Worm (Caenorhabditis elegans): Measurements from ENCODE around the gene fut-2.
"Not testable (repeated sequence)": the region's sequence is repeated elsewhere in the genome, so short reads cannot be mapped to it uniquely, and the experiment has no call there.

fut-2 gene

DNA sequence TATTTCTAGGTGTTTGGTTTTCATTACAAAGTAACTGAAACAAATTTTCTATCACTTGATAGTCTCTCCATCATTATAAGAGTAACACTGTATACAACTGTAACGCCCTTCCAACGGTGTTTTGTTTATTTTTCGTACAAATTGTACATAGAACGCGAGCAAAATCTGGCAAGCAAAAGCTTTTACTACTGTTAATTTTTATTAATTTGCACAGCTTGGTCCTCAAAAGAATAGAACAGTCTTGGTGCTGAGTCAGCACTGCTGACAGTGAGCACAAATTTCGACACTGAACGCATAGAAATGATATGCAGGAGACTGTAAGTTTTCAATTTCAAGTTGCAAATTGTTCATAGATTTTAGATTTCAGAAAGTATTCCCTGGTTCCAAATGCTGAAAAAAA is 14.6 kb upstream of the fut-2 start, which contains the start of gene ZK1055.2:
ZK1055.2 (plus strand) TSS at position 301 of the 400 bp plus-strand sequence.
- no peak for TF ChIP-seq bed-3 (GFP tag; optimal IDR thresholded peaks at IDR 0.05)
- no peak for TF ChIP-seq lin-32 (GFP tag; optimal IDR thresholded peaks at IDR 0.05)
- TF ChIP-seq unc-120 (tag; optimal IDR thresholded peaks at IDR 0.05; ENCODE audit: poor library complexity, severe bottlenecking): no peak
- no peak for TF ChIP-seq drap-1 (GFP tag; optimal IDR thresholded peaks at IDR 0.05)
- no peak for TF ChIP-seq M03D4.4 (tag; optimal IDR thresholded peaks at IDR 0.05)
- TF ChIP-seq mab-5 (tag; optimal IDR thresholded peaks at IDR 0.05): no peak
- TF ChIP-seq nhr-28 (tag; optimal IDR thresholded peaks at IDR 0.05): no peak
- TF ChIP-seq lsy-2 (tag; optimal IDR thresholded peaks at IDR 0.05): no peak
- no peak for TF ChIP-seq ceh-43 (GFP tag; optimal IDR thresholded peaks at IDR 0.05)
- no peak for TF ChIP-seq unc-62 (GFP tag; optimal IDR thresholded peaks at IDR 0.05)
- TF ChIP-seq nhr-2 (tag; optimal IDR thresholded peaks at IDR 0.05): no peak
- TF ChIP-seq elt-3 (tag; optimal IDR thresholded peaks at IDR 0.05): no peak
- no peak for TF ChIP-seq hlh-1 (tag; optimal IDR thresholded peaks at IDR 0.05)
- no peak for TF ChIP-seq nhr-12 (tag; optimal IDR thresholded peaks at IDR 0.05)
- no peak for TF ChIP-seq mep-1 (tag; optimal IDR thresholded peaks at IDR 0.05)

DNA sequence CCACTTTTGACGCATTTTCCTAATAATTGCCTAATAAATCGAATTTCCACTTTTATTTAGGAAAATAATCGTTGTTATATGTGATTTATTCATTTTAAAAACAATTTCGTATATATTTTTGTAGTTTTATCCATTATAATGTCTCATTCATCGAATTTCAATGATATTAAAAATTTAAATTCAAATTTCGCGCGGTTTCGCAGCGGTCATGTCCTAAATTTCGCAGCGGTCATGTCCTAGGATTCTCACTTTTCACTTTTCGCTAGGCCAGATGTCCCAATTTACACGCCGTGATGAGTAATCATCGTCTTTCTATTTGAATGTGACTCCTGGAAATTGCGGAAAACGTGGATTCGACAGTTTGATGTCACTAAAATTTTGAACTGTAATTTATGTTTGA is 6.1 kb upstream of the fut-2 start, which contains the start of gene ZK1055.4:
ZK1055.4 (plus strand) TSS at position 301 of the 400 bp plus-strand sequence.
- TF ChIP-seq bed-3 (GFP tag; optimal IDR thresholded peaks at IDR 0.05); nhr-2 (tag; optimal IDR thresholded peaks at IDR 0.05); unc-120 (tag; optimal IDR thresholded peaks at IDR 0.05; ENCODE audit: poor library complexity, severe bottlenecking): not testable (repeated sequence)

DNA sequence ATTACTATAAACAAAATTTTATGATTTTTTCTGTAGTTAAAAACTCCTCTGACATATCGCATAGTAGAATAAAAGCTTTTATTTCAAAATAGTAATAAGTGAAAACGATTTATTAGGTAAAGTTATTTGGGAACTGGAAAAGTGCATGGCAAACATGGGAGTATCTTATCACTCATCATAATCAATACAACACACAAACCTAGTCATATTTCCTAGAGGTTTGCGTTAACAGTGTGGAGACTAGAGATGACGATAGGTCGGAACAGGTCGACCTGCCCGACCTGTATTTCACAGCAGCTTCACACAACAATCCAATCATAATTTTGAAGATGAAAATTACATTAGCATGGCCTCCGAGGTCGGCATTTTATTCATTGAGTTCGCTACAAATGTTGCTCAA is 4.3 kb upstream of the fut-2 start, which contains the start of gene EGAP9.3:
EGAP9.3 (minus strand) TSS at position 131 of the 400 bp plus-strand sequence.
- TF ChIP-seq nhr-2 (tag; optimal IDR thresholded peaks at IDR 0.05) (no peak), nhr-28 (tag; optimal IDR thresholded peaks at IDR 0.05) (no peak), elt-1 (tag; optimal IDR thresholded peaks at IDR 0.05; ENCODE audit: borderline replicate concordance, insufficient read depth) (no peak), nhr-12 (tag; optimal IDR thresholded peaks at IDR 0.05) (no peak), flh-1 (GFP tag; optimal IDR thresholded peaks at IDR 0.05) (no peak), pha-4 (tag; optimal IDR thresholded peaks at IDR 0.05) (no peak), ham-2 (GFP tag; optimal IDR thresholded peaks at IDR 0.05) (no peak), drap-1 (GFP tag; optimal IDR thresholded peaks at IDR 0.05) (no peak), ceh-39 (tag; optimal IDR thresholded peaks at IDR 0.05) (no peak), bed-3 (GFP tag; optimal IDR thresholded peaks at IDR 0.05) (no peak), nhr-237 (tag; optimal IDR thresholded peaks at IDR 0.05) (no peak), blmp-1 (tag; optimal IDR thresholded peaks at IDR 0.05) (no peak), mab-5 (tag; optimal IDR thresholded peaks at IDR 0.05) (no peak), ztf-11 (tag; optimal IDR thresholded peaks at IDR 0.05) (no peak), unc-120 (tag; optimal IDR thresholded peaks at IDR 0.05; ENCODE audit: poor library complexity, severe bottlenecking) (no peak), sem-2 (GFP tag; optimal IDR thresholded peaks at IDR 0.05) (no peak), lin-13 (tag; optimal IDR thresholded peaks at IDR 0.05) (no peak), ces-1 (GFP tag; optimal IDR thresholded peaks at IDR 0.05) (no peak), zip-8 (tag; optimal IDR thresholded peaks at IDR 0.05) (no peak), sptf-1 (tag; optimal IDR thresholded peaks at IDR 0.05) (no peak)

DNA sequence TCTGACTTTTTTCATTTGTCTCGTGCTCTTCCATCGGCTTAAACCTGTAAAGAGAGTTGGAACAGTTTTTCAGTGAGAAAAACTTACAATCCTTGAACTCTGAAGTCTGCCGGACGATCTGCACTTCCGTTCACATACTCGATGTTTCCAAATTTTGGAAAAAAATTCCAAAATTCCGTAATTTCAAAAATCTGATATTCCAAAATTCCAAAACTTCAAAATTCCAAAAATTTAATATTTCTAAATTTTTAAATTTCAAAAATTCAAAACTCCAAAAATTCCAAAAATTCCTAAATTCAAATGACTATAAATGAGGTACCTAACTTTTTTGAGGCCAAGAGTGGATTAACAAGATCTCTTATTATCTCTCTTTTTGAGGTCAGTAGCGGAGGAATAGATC is 877 bp upstream of the fut-2 start, which contains the start of gene EGAP9.4:
EGAP9.4 (plus strand) TSS at position 301 of the 400 bp plus-strand sequence.
- no peak for TF ChIP-seq nhr-28 (tag; optimal IDR thresholded peaks at IDR 0.05)
- TF ChIP-seq elt-1 (tag; optimal IDR thresholded peaks at IDR 0.05; ENCODE audit: borderline replicate concordance, insufficient read depth): peak; percentile 28

DNA sequence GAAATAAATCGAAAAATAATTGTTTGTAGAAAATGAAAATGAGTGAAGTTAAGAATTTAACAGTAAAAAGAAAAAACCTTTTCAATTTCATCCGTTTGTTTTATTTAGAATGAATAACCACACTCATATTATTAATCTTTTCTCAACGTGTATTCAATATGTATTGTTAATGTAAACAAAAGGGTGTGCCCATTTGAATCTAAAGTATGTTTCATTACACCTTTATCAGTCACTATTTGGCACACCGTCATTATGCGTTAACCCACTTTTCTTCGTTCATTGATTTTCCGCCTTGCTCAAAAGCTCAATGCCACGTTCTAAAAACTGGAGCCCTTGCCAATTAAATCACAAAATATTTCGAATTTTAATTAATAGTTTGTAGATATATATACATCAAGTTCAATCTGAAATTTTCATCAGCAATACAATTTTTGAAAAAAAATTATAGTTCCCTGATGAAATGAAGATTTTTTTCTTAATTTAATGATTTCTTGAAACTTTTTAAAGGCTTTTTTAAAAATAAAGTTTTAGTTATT is 9.8 kb downstream of the fut-2 start, which contains the start of gene K04A8.1:
K04A8.1 (plus strand) TSS at position 486 of the 536 bp plus-strand sequence.
- TF ChIP-seq nhr-237 (tag; optimal IDR thresholded peaks at IDR 0.05): no peak
- TF ChIP-seq unc-39 (tag; optimal IDR thresholded peaks at IDR 0.05): no peak
- TF ChIP-seq elt-1 (tag; optimal IDR thresholded peaks at IDR 0.05; ENCODE audit: borderline replicate concordance, insufficient read depth): no peak
- TF ChIP-seq mab-5 (tag; optimal IDR thresholded peaks at IDR 0.05): no peak
- no peak for TF ChIP-seq pha-4 (tag; optimal IDR thresholded peaks at IDR 0.05)

DNA sequence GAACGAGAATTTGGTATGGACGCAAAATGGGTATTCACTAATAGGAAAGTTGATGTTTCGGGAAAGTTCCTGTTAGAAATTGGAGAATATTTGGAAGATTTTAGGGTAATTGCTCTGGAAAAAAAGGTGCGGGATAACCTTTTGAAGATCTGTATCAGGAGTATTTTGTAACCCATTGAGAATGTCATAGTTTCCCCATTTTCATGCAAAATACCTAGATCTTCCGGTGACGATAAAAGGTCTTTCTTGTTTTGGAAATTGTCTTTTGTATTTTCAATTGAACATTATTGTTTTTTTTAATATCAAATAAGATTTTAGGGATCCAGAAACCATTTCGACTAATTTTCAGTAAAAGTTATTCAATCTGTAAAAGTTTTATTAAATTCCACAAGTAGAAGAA is 14.1 kb downstream of the fut-2 start, which contains the start of gene spp-19:
spp-19 (minus strand) TSS at position 101 of the 400 bp plus-strand sequence.
- TF ChIP-seq zip-8 (tag; optimal IDR thresholded peaks at IDR 0.05): no peak
- no peak for TF ChIP-seq hlh-1 (tag; optimal IDR thresholded peaks at IDR 0.05)
- no peak for TF ChIP-seq lin-32 (GFP tag; optimal IDR thresholded peaks at IDR 0.05)
- no peak for TF ChIP-seq ces-1 (GFP tag; optimal IDR thresholded peaks at IDR 0.05)
- TF ChIP-seq elt-3 (tag; optimal IDR thresholded peaks at IDR 0.05): no peak
- no peak for TF ChIP-seq mls-2 (tag; optimal IDR thresholded peaks at IDR 0.05)
- no peak for TF ChIP-seq blmp-1 (tag; optimal IDR thresholded peaks at IDR 0.05)
- no peak for TF ChIP-seq snpc-4 (tag; optimal IDR thresholded peaks at IDR 0.05)
- TF ChIP-seq sem-2 (GFP tag; optimal IDR thresholded peaks at IDR 0.05): no peak
